Fruit fly (Drosophila melanogaster) Kc167 (cell line): ENCODE measurements around the gene CG33766.

Source experiments
- Sin3A ChIP-seq: fragments of >200 bp; optimal IDR thresholded peaks from 2 replicates; lab custom pipeline; 2018; ENCODE audit warnings: missing external identifiers
- h ChIP-seq: fragments of >200 bp; optimal IDR thresholded peaks from 3 replicates; lab custom pipeline; 2018; ENCODE audit warnings: missing external identifiers
- insv ChIP-seq: fragments of >200 bp; optimal IDR thresholded peaks from 3 replicates; lab custom pipeline; 2018; ENCODE audit warnings: missing external identifiers
- psq ChIP-seq: fragments of >200 bp; optimal IDR thresholded peaks from 2 replicates; lab custom pipeline; 2017; ENCODE audit warnings: missing external identifiers
- ttk ChIP-seq: sonication (Bioruptor generic); optimal IDR thresholded peaks from 2 replicates; lab custom pipeline; 2017; ENCODE audit warnings: missing external identifiers

- TF ChIP-seq Sin3A (lab: Kevin White, UChicago) = no peak
- no peak for TF ChIP-seq h (lab: Kevin White, UChicago)
- TF ChIP-seq ttk (lab: Kevin White, UChicago) = no peak
- TF ChIP-seq insv (lab: Kevin White, UChicago) = no peak
- TF ChIP-seq psq = no peak
Measured at dm6 chr3L:22680932-22681331, 35.5 kb downstream of the CG33766 start.
